Worm (Caenorhabditis elegans): ENCODE results near the gene C06E1.11.

- TF ChIP-seq pha-4 (tag; optimal IDR thresholded peaks at IDR 0.05) (no peak), athp-1 (tag; optimal IDR thresholded peaks at IDR 0.05) (no peak), Y67H2A.10 (GFP tag; conservative IDR thresholded peaks at IDR 0.05) (no peak), hmg-20 (GFP tag; IDR thresholded peaks at IDR 0.05) (no peak), F37B4.10 (GFP tag; IDR thresholded peaks at IDR 0.05) (no peak), dpl-1 (GFP tag; optimal IDR thresholded peaks at IDR 0.05) (no peak)
Observed at ce11 chrIII:8636803-8637202, 20.3 kb upstream of the C06E1.11 start.
